Fruit fly (Drosophila melanogaster): Measurements from ENCODE around the gene CG6144.

The CG6144 gene

dm6 chr2L:10468388-10468787 is 20.1 kb upstream of the CG6144 start (continued):
- TF ChIP-seq D19B (GFP tag; optimal IDR thresholded peaks at IDR 0.05) (peak; percentile 12), CG6813 (GFP tag; optimal IDR thresholded peaks at IDR 0.05) (peak; percentile 40), ranshi (GFP tag; IDR thresholded peaks at IDR 0.05) (peak; percentile 58; the same call in 1 of the 2 replicates), CG30403 (GFP tag; optimal IDR thresholded peaks at IDR 0.05) (peak; percentile 59), CG1602 (GFP tag; optimal IDR thresholded peaks at IDR 0.05) (peak; percentile 49), CG10654 (GFP tag; optimal IDR thresholded peaks at IDR 0.05) (peak; percentile 28), CG7357 (GFP tag; IDR thresholded peaks at IDR 0.05) (peak; percentile 20; the same call in 1 of the 3 replicates), CG30431 (GFP tag; optimal IDR thresholded peaks at IDR 0.05) (peak; percentile 8), Opbp (GFP tag; IDR thresholded peaks at IDR 0.05; ENCODE audit: partially characterized antibody) (no peak), nom (GFP tag; optimal IDR thresholded peaks at IDR 0.05) (no peak), Med (GFP tag) (peak; percentile 88), Atf6 (GFP tag; IDR thresholded peaks at IDR 0.05) (peak; percentile 63), CG16863 (GFP tag; optimal IDR thresholded peaks at IDR 0.05) (peak; percentile 8), Usf (GFP tag; optimal IDR thresholded peaks at IDR 0.05) (no peak), CG7786 (GFP tag; optimal IDR thresholded peaks at IDR 0.05) (peak; percentile 42), CG5245 (GFP tag; optimal IDR thresholded peaks at IDR 0.05) (peak; percentile 44), emc (GFP tag; optimal IDR thresholded peaks at IDR 0.05) (no peak), tll (GFP tag; optimal IDR thresholded peaks at IDR 0.05) (no peak), CG10274 (GFP tag; optimal IDR thresholded peaks at IDR 0.05) (no peak), Xbp1 (GFP tag; optimal IDR thresholded peaks at IDR 0.05) (peak; percentile 61), insv (GFP tag; optimal IDR thresholded peaks at IDR 0.05) (no peak), al (GFP tag; IDR thresholded peaks at IDR 0.05) (peak; percentile 57), z (GFP tag; IDR thresholded peaks at IDR 0.05) (no peak), Dad (GFP tag; optimal IDR thresholded peaks at IDR 0.05) (peak; percentile 37), abd-A (tag; optimal IDR thresholded peaks at IDR 0.05) (no peak), CG18262 (tag; optimal IDR thresholded peaks at IDR 0.05) (peak; percentile 52), prd (optimal IDR thresholded peaks at IDR 0.05) (no peak), prd (GFP tag; IDR thresholded peaks at IDR 0.05) (peak; percentile 63; the same call in 2 of the 3 replicates), peb (GFP tag; IDR thresholded peaks at IDR 0.05) (peak; percentile 56), CG17829 (tag; optimal IDR thresholded peaks at IDR 0.05) (peak; percentile 37), dati (GFP tag; IDR thresholded peaks at IDR 0.05) (peak; percentile 56; the same call in 1 of the 2 replicates), otp (GFP tag; IDR thresholded peaks at IDR 0.05) (peak; percentile 26; the same call in 1 of the 3 replicates), CG10366 (GFP tag; IDR thresholded peaks at IDR 0.05) (peak; percentile 40), CG11247 (GFP tag; IDR thresholded peaks at IDR 0.05) (peak; percentile 55; the same call in 1 of the 2 replicates), CG34376 (GFP tag; optimal IDR thresholded peaks at IDR 0.05) (no peak), CG8944 (GFP tag; optimal IDR thresholded peaks at IDR 0.05) (peak; percentile 8), pb (GFP tag; optimal IDR thresholded peaks at IDR 0.05) (no peak), CG13775 (GFP tag; optimal IDR thresholded peaks at IDR 0.05) (peak; percentile 30), HHEX (GFP tag; optimal IDR thresholded peaks at IDR 0.05) (peak; percentile 61), CG10979 (tag; optimal IDR thresholded peaks at IDR 0.05) (peak; percentile 44), slou (GFP tag; optimal IDR thresholded peaks at IDR 0.05) (no peak), gsb (GFP tag; IDR thresholded peaks at IDR 0.05) (0 out of 2 replicates have a peak, but pooled peaks have one; percentile 46), CkIIα-i1 (GFP tag; IDR thresholded peaks at IDR 0.05) (no peak; the same call in 1 of the 2 replicates), CG6683 (GFP tag; optimal IDR thresholded peaks at IDR 0.05) (no peak), CG12659 (GFP tag; optimal IDR thresholded peaks at IDR 0.05) (peak; percentile 5), CG12942 (GFP tag; optimal IDR thresholded peaks at IDR 0.05) (peak; percentile 12), CG2116 (GFP tag; optimal IDR thresholded peaks at IDR 0.05) (no peak), nau (GFP tag; optimal IDR thresholded peaks at IDR 0.05) (no peak), vvl (GFP tag; IDR thresholded peaks at IDR 0.05) (peak; percentile 81), CG11696 (GFP tag; IDR thresholded peaks at IDR 0.05) (no peak), Camta (GFP tag; optimal IDR thresholded peaks at IDR 0.05) (no peak)

Data from whole organism, embryonic.